Worm (Caenorhabditis elegans): ENCODE data around the gene clec-119.

The clec-119 gene

ce11 chrII:1244420-1244959 is 11.2 kb upstream of the clec-119 start:
- TF ChIP-seq C34F6.9 (tag; optimal IDR thresholded peaks at IDR 0.05) (no peak), nhr-237 (tag; optimal IDR thresholded peaks at IDR 0.05) (no peak), unc-55 (GFP tag; optimal IDR thresholded peaks at IDR 0.05) (peak; percentile 49), aly-2 (tag; optimal IDR thresholded peaks at IDR 0.05) (no peak), snpc-4 (tag; optimal IDR thresholded peaks at IDR 0.05) (no peak), zag-1 (tag; optimal IDR thresholded peaks at IDR 0.05) (no peak), Y55F3AM.14 (GFP tag; optimal IDR thresholded peaks at IDR 0.05) (peak; percentile 39), elt-1 (tag; optimal IDR thresholded peaks at IDR 0.05) (no peak), nhr-25 (tag; optimal IDR thresholded peaks at IDR 0.05) (no peak), nhr-10 (tag; optimal IDR thresholded peaks at IDR 0.05) (no peak), nhr-21 (tag; optimal IDR thresholded peaks at IDR 0.05) (peak; percentile 56), lsy-2 (tag; optimal IDR thresholded peaks at IDR 0.05) (peak in 1 of 2 experiments; percentile 3), nhr-129 (tag; optimal IDR thresholded peaks at IDR 0.05) (no peak), egl-27 (tag; optimal IDR thresholded peaks at IDR 0.05) (no peak), peb-1 (tag; optimal IDR thresholded peaks at IDR 0.05) (no peak), crh-2 (tag; optimal IDR thresholded peaks at IDR 0.05) (no peak), lin-13 (GFP tag; optimal IDR thresholded peaks at IDR 0.05) (no peak), mbf-1 (tag; optimal IDR thresholded peaks at IDR 0.05) (no peak), lin-11 (tag; optimal IDR thresholded peaks at IDR 0.05) (no peak), ztf-4 (tag; optimal IDR thresholded peaks at IDR 0.05) (no peak), gmeb-1 (tag; optimal IDR thresholded peaks at IDR 0.05) (no peak), nhr-11 (tag; optimal IDR thresholded peaks at IDR 0.05) (no peak), blmp-1 (tag; optimal IDR thresholded peaks at IDR 0.05; ENCODE audit: insufficient read depth) (peak; percentile 46), sma-3 (GFP tag; optimal IDR thresholded peaks at IDR 0.05) (no peak), alr-1 (tag; optimal IDR thresholded peaks at IDR 0.05) (no peak), ztf-1 (GFP tag; conservative IDR thresholded peaks at IDR 0.05) (no peak), nhr-12 (tag; optimal IDR thresholded peaks at IDR 0.05) (no peak), nhr-23 (tag; optimal IDR thresholded peaks at IDR 0.05) (no peak), ztf-11 (tag; optimal IDR thresholded peaks at IDR 0.05) (no peak), unc-39 (tag; optimal IDR thresholded peaks at IDR 0.05) (no peak), ama-1 (optimal IDR thresholded peaks at IDR 0.05) (no peak), ceh-16 (tag; optimal IDR thresholded peaks at IDR 0.05) (no peak), F13H6.1 (tag; optimal IDR thresholded peaks at IDR 0.05) (no peak), sma-9 (GFP tag; optimal IDR thresholded peaks at IDR 0.05) (no peak), sma-9 (tag; optimal IDR thresholded peaks at IDR 0.05) (no peak), R02D3.7 (tag; optimal IDR thresholded peaks at IDR 0.05) (no peak), ZK546.5 (tag; optimal IDR thresholded peaks at IDR 0.05) (no peak), nhr-6 (tag; optimal IDR thresholded peaks at IDR 0.05) (no peak)

DNA sequence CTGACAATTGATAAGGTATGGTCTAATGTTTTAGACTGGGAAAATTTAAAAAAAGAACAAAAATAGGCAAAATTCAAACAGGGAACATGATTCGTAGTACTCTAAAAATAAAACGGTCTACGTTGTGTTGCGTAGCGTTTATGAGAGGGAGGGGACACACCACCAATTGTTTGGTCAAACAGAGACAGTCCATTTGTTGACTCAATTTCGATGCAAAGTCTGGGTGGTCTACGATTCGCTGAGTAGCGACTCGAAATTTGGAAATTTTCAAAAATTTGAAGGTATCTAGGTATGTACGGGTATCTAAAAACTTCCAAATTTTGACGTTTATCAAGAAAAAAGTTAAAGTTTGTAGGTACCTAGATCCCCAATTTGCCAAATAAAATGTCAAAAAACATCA is 10.0 kb upstream of the clec-119 start:
- TF ChIP-seq skn-1 (tag; optimal IDR thresholded peaks at IDR 0.05) (no peak), ztf-11 (tag; optimal IDR thresholded peaks at IDR 0.05) (no peak), elt-3 (tag; optimal IDR thresholded peaks at IDR 0.05) (no peak), nhr-11 (tag; optimal IDR thresholded peaks at IDR 0.05) (no peak), snpc-4 (tag; optimal IDR thresholded peaks at IDR 0.05) (no peak), ceh-82 (tag; optimal IDR thresholded peaks at IDR 0.05) (no peak), egl-27 (tag; optimal IDR thresholded peaks at IDR 0.05) (no peak), nhr-25 (tag; optimal IDR thresholded peaks at IDR 0.05) (no peak)

ce11 chrII:1246855-1247259 is 8.9 kb upstream of the clec-119 start:
- TF ChIP-seq nhr-21 (tag; optimal IDR thresholded peaks at IDR 0.05) (peak; percentile 95), unc-62 (GFP tag; optimal IDR thresholded peaks at IDR 0.05) (peak; percentile 65), lin-11 (tag; optimal IDR thresholded peaks at IDR 0.05) (peak; percentile 39), fos-1 (tag; optimal IDR thresholded peaks at IDR 0.05) (peak; percentile 84), R02D3.7 (tag; optimal IDR thresholded peaks at IDR 0.05) (no peak), Y55F3AM.14 (GFP tag; optimal IDR thresholded peaks at IDR 0.05) (peak; percentile 87), ztf-4 (tag; optimal IDR thresholded peaks at IDR 0.05) (no peak), ceh-16 (tag; optimal IDR thresholded peaks at IDR 0.05) (peak; percentile 69), nhr-237 (tag; optimal IDR thresholded peaks at IDR 0.05) (peak; percentile 52), ztf-1 (GFP tag; conservative IDR thresholded peaks at IDR 0.05) (no peak), peb-1 (tag; optimal IDR thresholded peaks at IDR 0.05) (no peak), sem-4 (tag; optimal IDR thresholded peaks at IDR 0.05) (peak; percentile 72), ztf-11 (tag; optimal IDR thresholded peaks at IDR 0.05) (no peak), unc-39 (tag; optimal IDR thresholded peaks at IDR 0.05) (no peak), sma-3 (GFP tag; optimal IDR thresholded peaks at IDR 0.05) (peak; percentile 89), alr-1 (tag; optimal IDR thresholded peaks at IDR 0.05) (no peak), lin-39 (tag; optimal IDR thresholded peaks at IDR 0.05) (no peak), nhr-10 (tag; optimal IDR thresholded peaks at IDR 0.05) (no peak), nhr-11 (tag; optimal IDR thresholded peaks at IDR 0.05) (no peak), F13H6.1 (tag; optimal IDR thresholded peaks at IDR 0.05) (peak; percentile 100), zag-1 (tag; optimal IDR thresholded peaks at IDR 0.05) (peak; percentile 91), egl-27 (tag; optimal IDR thresholded peaks at IDR 0.05) (peak; percentile 86), ama-1 (optimal IDR thresholded peaks at IDR 0.05) (no peak), mdl-1 (tag; optimal IDR thresholded peaks at IDR 0.05) (peak; percentile 87 to 90), nhr-23 (tag; optimal IDR thresholded peaks at IDR 0.05) (no peak), unc-55 (GFP tag; optimal IDR thresholded peaks at IDR 0.05) (peak; percentile 83), mbf-1 (tag; optimal IDR thresholded peaks at IDR 0.05) (no peak), ceh-82 (tag; optimal IDR thresholded peaks at IDR 0.05) (peak; percentile 76), blmp-1 (tag; optimal IDR thresholded peaks at IDR 0.05; ENCODE audit: insufficient read depth) (peak; percentile 82), sma-9 (GFP tag; optimal IDR thresholded peaks at IDR 0.05) (peak; percentile 91), sma-9 (tag; optimal IDR thresholded peaks at IDR 0.05) (no peak), lsy-2 (tag; optimal IDR thresholded peaks at IDR 0.05) (peak; percentile 32 to 85), ZK546.5 (tag; optimal IDR thresholded peaks at IDR 0.05) (no peak), snpc-4 (tag; optimal IDR thresholded peaks at IDR 0.05) (no peak)
